Fruit fly (Drosophila melanogaster): ENCODE data around the gene Argk2.

The Argk2 gene

DNA sequence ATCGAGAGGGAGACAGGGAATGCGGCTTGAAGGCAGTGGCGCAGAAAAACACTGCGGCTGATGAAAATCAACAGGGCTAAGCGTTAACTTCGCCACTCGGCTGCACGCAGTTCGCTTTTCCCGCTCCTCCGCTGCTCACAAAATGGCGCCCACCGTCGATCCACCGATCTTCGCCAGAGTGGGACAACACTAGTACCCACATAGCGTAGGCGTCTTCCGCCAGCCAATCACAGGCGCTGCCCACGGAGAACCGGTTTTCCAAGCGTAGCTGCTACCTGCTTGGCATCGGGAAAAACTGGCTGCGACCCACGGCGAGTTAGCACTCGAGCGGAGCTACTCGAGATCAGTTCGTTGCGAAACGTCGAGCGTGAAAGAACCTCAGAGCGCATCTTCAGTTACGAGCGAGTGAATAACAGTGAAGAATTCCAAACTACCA lies 6.2 kb upstream of the Argk2 start, which contains the start of gene Doc1 (continued):
- TF ChIP-seq HLH3B (GFP tag; IDR thresholded peaks at IDR 0.05) (no peak), pan (optimal IDR thresholded peaks at IDR 0.05) (no peak), pan (GFP tag; optimal IDR thresholded peaks at IDR 0.05 in 1 of 2, IDR thresholded peaks at IDR 0.05 in 1 of 2) (no peak), CG12104 (GFP tag; optimal IDR thresholded peaks at IDR 0.05) (no peak), btn (GFP tag; optimal IDR thresholded peaks at IDR 0.05) (no peak), aop (GFP tag; IDR thresholded peaks at IDR 0.05) (no peak), her (GFP tag; optimal IDR thresholded peaks at IDR 0.05) (no peak), B-H2 (GFP tag; optimal IDR thresholded peaks at IDR 0.05) (no peak), fru (optimal IDR thresholded peaks at IDR 0.05) (no peak), CG8388 (GFP tag; optimal IDR thresholded peaks at IDR 0.05) (no peak), shn (GFP tag; optimal IDR thresholded peaks at IDR 0.05) (no peak), Bteb2 (GFP tag; optimal IDR thresholded peaks at IDR 0.05) (no peak), CG3163 (GFP tag; optimal IDR thresholded peaks at IDR 0.05) (no peak), Hr78 (GFP tag; optimal IDR thresholded peaks at IDR 0.05) (no peak), CG11695 (GFP tag; IDR thresholded peaks at IDR 0.05) (no peak), sr (GFP tag; IDR thresholded peaks at IDR 0.05) (peak; percentile 100), CG2889 (GFP tag; IDR thresholded peaks at IDR 0.05) (no peak), Bdp1 (GFP tag; optimal IDR thresholded peaks at IDR 0.05) (no peak), slou (GFP tag; optimal IDR thresholded peaks at IDR 0.05) (no peak), CG10209 (GFP tag; optimal IDR thresholded peaks at IDR 0.05) (no peak), CG14441 (GFP tag; IDR thresholded peaks at IDR 0.05) (no peak), CG17361 (GFP tag; IDR thresholded peaks at IDR 0.05) (no peak), CG2120 (GFP tag; optimal IDR thresholded peaks at IDR 0.05) (no peak), nerfin-1 (tag; optimal IDR thresholded peaks at IDR 0.05) (no peak), pum (GFP tag; optimal IDR thresholded peaks at IDR 0.05) (no peak), CG32532 (GFP tag; IDR thresholded peaks at IDR 0.05) (no peak), twi (tag; optimal IDR thresholded peaks at IDR 0.05) (peak; percentile 11), CG7786 (GFP tag; optimal IDR thresholded peaks at IDR 0.05) (no peak), CG1529 (GFP tag; optimal IDR thresholded peaks at IDR 0.05) (no peak), psq (GFP tag; optimal IDR thresholded peaks at IDR 0.05) (no peak), CG9437 (GFP tag; optimal IDR thresholded peaks at IDR 0.05) (no peak), hth (optimal IDR thresholded peaks at IDR 0.05) (no peak), CG11398 (GFP tag; optimal IDR thresholded peaks at IDR 0.05) (no peak), CG34376 (GFP tag; optimal IDR thresholded peaks at IDR 0.05) (no peak), E2f2 (GFP tag; IDR thresholded peaks at IDR 0.05) (no peak), kay (GFP tag; optimal IDR thresholded peaks at IDR 0.05) (no peak), ase (GFP tag; IDR thresholded peaks at IDR 0.05) (no peak), ATbp (GFP tag; optimal IDR thresholded peaks at IDR 0.05) (no peak), slp2 (GFP tag; optimal IDR thresholded peaks at IDR 0.05) (no peak), Blimp-1 (GFP tag; optimal IDR thresholded peaks at IDR 0.05) (no peak), chn (GFP tag; optimal IDR thresholded peaks at IDR 0.05) (no peak), Fer3 (tag; optimal IDR thresholded peaks at IDR 0.05) (no peak), CG12236 (GFP tag; optimal IDR thresholded peaks at IDR 0.05) (no peak), CG14014 (GFP tag; IDR thresholded peaks at IDR 0.05) (no peak), Deaf1 (tag; optimal IDR thresholded peaks at IDR 0.05) (peak; percentile 65), wek (GFP tag; optimal IDR thresholded peaks at IDR 0.05) (no peak), en (GFP tag; optimal IDR thresholded peaks at IDR 0.05) (no peak), CG12219 (GFP tag; optimal IDR thresholded peaks at IDR 0.05) (no peak), H2.0 (GFP tag; IDR thresholded peaks at IDR 0.05) (no peak), repo (GFP tag; optimal IDR thresholded peaks at IDR 0.05) (no peak), jumu (GFP tag; optimal IDR thresholded peaks at IDR 0.05) (no peak), CG17829 (tag; optimal IDR thresholded peaks at IDR 0.05) (peak; percentile 75), eyg (GFP tag; optimal IDR thresholded peaks at IDR 0.05) (no peak), wdn (GFP tag; IDR thresholded peaks at IDR 0.05) (no peak)
